Worm (Caenorhabditis elegans) whole organism, midembryonic: ENCODE results near the gene F46B6.12.

Experiments
- T22C8.4 ChIP-seq: fragments of 200-800 bp; sonication (Bioruptor generic); IDR thresholded peaks from 2 replicates; pipeline ENCODE4 v1.3.6; 2022; ENCODE audit warnings: missing genetic modification characterization, missing compliant biosample characterization
- cog-1 ChIP-seq: sonication (generic microtip); optimal IDR thresholded peaks from 2 replicates; lab custom pipeline; 2016; ENCODE audit warnings: missing genetic modification characterization, missing compliant biosample characterization
- flt-1 ChIP-seq: fragments of 200-800 bp; sonication (Bioruptor generic); IDR thresholded peaks from 2 replicates; pipeline ENCODE4 v1.3.6; 2022; ENCODE audit warnings: missing genetic modification characterization, missing compliant biosample characterization
- klf-2 ChIP-seq: fragments of 200-800 bp; sonication (Bioruptor generic); conservative IDR thresholded peaks from 2 replicates; pipeline ENCODE4 v1.3.6; 2022; ENCODE audit warnings: missing genetic modification reagents, missing genetic modification characterization, missing compliant biosample characterization
- med-1 ChIP-seq: sonication (generic microtip); optimal IDR thresholded peaks from 2 replicates; lab custom pipeline; 2017; ENCODE audit warnings: missing genetic modification characterization, mild to moderate bottlenecking, missing compliant biosample characterization, antibody characterized with exemption, missing genetic modification reagents; ENCODE audit not compliant: insufficient read depth
- ref-1 ChIP-seq: fragments of 200-800 bp; sonication (Bioruptor generic); conservative IDR thresholded peaks from 2 replicates; pipeline ENCODE4 v1.3.6; 2022; ENCODE audit warnings: missing genetic modification reagents, missing genetic modification characterization, missing compliant biosample characterization
- tab-1 ChIP-seq: fragments of 200-800 bp; sonication (Bioruptor generic); IDR thresholded peaks from 2 replicates; pipeline ENCODE4 v1.3.6; 2022; ENCODE audit warnings: missing genetic modification characterization, missing compliant biosample characterization
- ztf-23 ChIP-seq: fragments of 200-800 bp; sonication (Bioruptor generic); IDR thresholded peaks from 2 replicates; pipeline ENCODE4 v1.3.6; 2022; ENCODE audit warnings: missing genetic modification reagents, missing genetic modification characterization, missing compliant biosample characterization
- ztf-29 ChIP-seq: fragments of 200-800 bp; sonication (Bioruptor generic); IDR thresholded peaks from 2 replicates; pipeline ENCODE4 v1.3.6; 2022; ENCODE audit warnings: missing genetic modification reagents, missing genetic modification characterization, missing compliant biosample characterization

ce11 chrV:9816390-9816789 lies 40.8 kb upstream of the F46B6.12 start, which contains the start of gene sru-31:
- TF ChIP-seq flt-1 (GFP tag; lab: Robert Waterston, UW) (no peak), T22C8.4 (GFP tag; lab: Robert Waterston, UW) (no peak), med-1 (GFP tag; lab: Kevin White, UChicago) (no peak), ref-1 (GFP tag; lab: Robert Waterston, UW) (no peak), ztf-23 (GFP tag; lab: Robert Waterston, UW) (no peak), tab-1 (GFP tag; lab: Robert Waterston, UW) (no peak), cog-1 (tag; lab: Kevin White, UChicago) (no peak), klf-2 (GFP tag; lab: Robert Waterston, UW) (no peak), ztf-29 (GFP tag; lab: Robert Waterston, UW) (no peak)
